Fruit fly (Drosophila melanogaster): ENCODE measurements around the gene CG44774.
A peak's percentile ranks its signal among the peaks of the same experiment; 100 is the strongest.

CG44774 gene

DNA sequence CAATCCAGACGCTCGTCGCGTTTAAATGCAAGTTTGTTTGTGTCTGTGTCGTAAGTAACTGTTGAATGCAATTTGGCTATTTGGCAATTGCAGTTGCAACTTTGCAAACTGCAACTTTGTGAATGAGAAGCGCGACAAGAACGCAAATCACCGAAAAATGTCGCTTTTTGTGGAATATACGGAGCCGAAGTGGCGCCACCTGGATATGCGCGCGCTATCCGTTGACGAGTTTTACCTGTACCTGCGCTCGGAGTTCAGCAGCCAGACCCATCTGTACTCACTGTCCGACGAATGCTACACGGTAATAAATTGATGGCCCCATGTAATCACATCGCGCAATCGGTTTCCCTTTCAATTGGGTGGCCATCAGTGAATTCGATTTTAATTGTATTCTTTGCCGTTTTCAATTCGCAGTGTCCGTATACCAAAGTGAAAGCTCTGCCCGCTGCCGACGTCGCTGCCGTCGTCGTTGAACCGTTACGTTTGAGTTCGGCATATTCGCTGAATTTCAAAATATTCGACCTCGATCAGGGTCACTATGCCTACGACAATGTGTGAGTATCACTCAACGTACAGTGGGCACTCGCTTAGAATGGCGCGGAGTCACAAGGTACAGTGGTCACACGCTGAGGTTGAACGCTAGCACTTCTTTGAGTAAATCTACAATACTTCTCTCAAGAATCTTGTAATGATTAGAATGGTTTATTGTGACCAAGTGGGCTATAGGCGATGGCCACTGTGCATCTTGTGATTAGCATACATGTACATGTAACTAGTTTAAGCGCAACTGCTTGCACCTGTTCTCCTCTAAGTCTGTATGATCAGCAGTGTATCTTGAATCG is 18.6 kb downstream of the CG44774 start (continued):
- TF ChIP-seq CG10274 (GFP tag; optimal IDR thresholded peaks at IDR 0.05) (peak; percentile 54), CG17612 (GFP tag; IDR thresholded peaks at IDR 0.05) (peak; percentile 71), Sry-δ (GFP tag; optimal IDR thresholded peaks at IDR 0.05) (peak; percentile 20), CG4854 (GFP tag; optimal IDR thresholded peaks at IDR 0.05) (peak; percentile 66), NK7.1 (GFP tag; optimal IDR thresholded peaks at IDR 0.05) (peak; percentile 65), Hr78 (GFP tag; optimal IDR thresholded peaks at IDR 0.05) (peak in 1 of 2 experiments; percentile 66), Hsf (GFP tag; optimal IDR thresholded peaks at IDR 0.05) (peak; percentile 82), fd3F (GFP tag; optimal IDR thresholded peaks at IDR 0.05) (peak; percentile 83), fru (optimal IDR thresholded peaks at IDR 0.05) (no peak), CG17361 (GFP tag; IDR thresholded peaks at IDR 0.05) (peak; percentile 73), CG17359 (tag; optimal IDR thresholded peaks at IDR 0.05) (peak; percentile 86), Trl (optimal IDR thresholded peaks at IDR 0.05) (no peak), Trl (GFP tag; optimal IDR thresholded peaks at IDR 0.05) (peak; percentile 86), CG7745 (tag; optimal IDR thresholded peaks at IDR 0.05) (no peak), p53 (GFP tag; optimal IDR thresholded peaks at IDR 0.05) (peak; percentile 49), unpg (GFP tag; optimal IDR thresholded peaks at IDR 0.05) (peak; percentile 87), CG3065 (GFP tag; optimal IDR thresholded peaks at IDR 0.05) (peak; percentile 41), CG7271 (tag; optimal IDR thresholded peaks at IDR 0.05) (no peak), Taf1 (GFP tag; IDR thresholded peaks at IDR 0.05) (peak; percentile 71; the same call in 1 of the 2 replicates), ERR (GFP tag; optimal IDR thresholded peaks at IDR 0.05) (peak; percentile 86), ftz-f1 (GFP tag; optimal IDR thresholded peaks at IDR 0.05) (peak; percentile 66), CG4424 (GFP tag; optimal IDR thresholded peaks at IDR 0.05) (peak; percentile 66), CG13424 (tag; optimal IDR thresholded peaks at IDR 0.05) (peak; percentile 79), Mad (GFP tag; optimal IDR thresholded peaks at IDR 0.05) (peak; percentile 73), grn (GFP tag; optimal IDR thresholded peaks at IDR 0.05) (no peak), cato (GFP tag; optimal IDR thresholded peaks at IDR 0.05; ENCODE audit: borderline replicate concordance) (peak; percentile 65), her (GFP tag; optimal IDR thresholded peaks at IDR 0.05) (peak; percentile 88), Rfx (GFP tag; IDR thresholded peaks at IDR 0.05) (peak; percentile 97), NC2β (GFP tag; optimal IDR thresholded peaks at IDR 0.05) (peak; percentile 53), CrebB (tag; optimal IDR thresholded peaks at IDR 0.05) (peak; percentile 61), seq (GFP tag; IDR thresholded peaks at IDR 0.05) (peak; percentile 87), CG14710 (tag; optimal IDR thresholded peaks at IDR 0.05) (peak; percentile 15), Chrac-16 (GFP tag; optimal IDR thresholded peaks at IDR 0.05) (peak; percentile 84), oc (tag; optimal IDR thresholded peaks at IDR 0.05) (peak; percentile 74), BtbVII (GFP tag; optimal IDR thresholded peaks at IDR 0.05) (peak; percentile 71), crp (GFP tag; optimal IDR thresholded peaks at IDR 0.05) (no peak), Rx (GFP tag; IDR thresholded peaks at IDR 0.05) (peak; percentile 83), CG18599 (GFP tag; optimal IDR thresholded peaks at IDR 0.05) (peak; percentile 79), en (GFP tag; optimal IDR thresholded peaks at IDR 0.05) (peak; percentile 74), MESR4 (GFP tag; optimal IDR thresholded peaks at IDR 0.05) (no peak), CG10147 (GFP tag; optimal IDR thresholded peaks at IDR 0.05) (peak; percentile 43), mirr (GFP tag; optimal IDR thresholded peaks at IDR 0.05) (peak; percentile 63), CG31224 (GFP tag; IDR thresholded peaks at IDR 0.05) (peak; percentile 61; the same call in 1 of the 2 replicates), br (optimal IDR thresholded peaks at IDR 0.05) (no peak), CG2678 (tag; optimal IDR thresholded peaks at IDR 0.05) (peak; percentile 84), dmrt11E (tag; optimal IDR thresholded peaks at IDR 0.05) (peak; percentile 48), bigmax (GFP tag; optimal IDR thresholded peaks at IDR 0.05) (no peak), twi (tag; optimal IDR thresholded peaks at IDR 0.05) (peak; percentile 33), cad (GFP tag; optimal IDR thresholded peaks at IDR 0.05) (no peak), CG32767 (GFP tag; IDR thresholded peaks at IDR 0.05) (peak; percentile 82)
